Worm (Caenorhabditis elegans): Measurements from ENCODE around the gene tps-1.
"Not testable (repeated sequence)": the region's sequence is repeated elsewhere in the genome, so short reads cannot be mapped to it uniquely, and the experiment has no call there.

- not testable (repeated sequence) for TF ChIP-seq nhr-28, aly-2 (tag; optimal IDR thresholded peaks at IDR 0.05)
Measured at ce11 chrX:17442539-17442938, 31.8 kb downstream of the tps-1 start.

All from whole organism, L1 larva.